Fruit fly (Drosophila melanogaster) whole organism: Measurements from ENCODE around the gene CG31915.

ENCODE experiments used
- CG8478 ChIP-seq: fragments of >200 bp; optimal IDR thresholded peaks from 2 replicates; lab custom pipeline; 2018; ENCODE audit warnings: inconsistent platforms
- Dll ChIP-seq: fragments of >200 bp; optimal IDR thresholded peaks from 2 replicates; lab custom pipeline; 2017
- EcR ChIP-seq, 2 experiments: fragments of >200 bp; optimal IDR thresholded peaks; 2 replicates each; lab custom pipeline; 2017; ENCODE audit warnings: missing biosample characterization in 2 of 2, missing genetic modification characterization in 2 of 2, missing genetic modification reagents in 2 of 2
- pan ChIP-seq: fragments of >200 bp; optimal IDR thresholded peaks from 2 replicates; lab custom pipeline; 2017
- psq ChIP-seq: fragments of >200 bp; optimal IDR thresholded peaks from 2 replicates; lab custom pipeline; 2017
- usp ChIP-seq: fragments of >200 bp; optimal IDR thresholded peaks from 2 replicates; lab custom pipeline; 2017; ENCODE audit warnings: missing biosample characterization, missing genetic modification characterization, mixed read lengths

dm6 chr2L:5493907-5494404, 34.0 kb upstream of the CG31915 start:
- TF ChIP-seq CG8478 (lab: Kevin White, UChicago) (no peak), EcR (GFP tag; optimal IDR thresholded peaks at IDR 0.05; lab: Kevin White, UChicago) (no peak), psq (lab: Kevin White, UChicago) (no peak), usp (no peak), pan (lab: Kevin White, UChicago) (no peak), Dll (lab: Kevin White, UChicago) (no peak)
